Worm (Caenorhabditis elegans): ENCODE results near the gene F39G3.2.

Gene F39G3.2

ce11 chrV:4698675-4699074 is 39.0 kb upstream of the F39G3.2 start:
- no peak for TF ChIP-seq ceh-13 (GFP tag; optimal IDR thresholded peaks at IDR 0.05)
- TF ChIP-seq F13C5.2 (tag; optimal IDR thresholded peaks at IDR 0.05): no peak
- no peak for TF ChIP-seq tbx-37 (GFP tag; conservative IDR thresholded peaks at IDR 0.05)
- TF ChIP-seq hnd-1 (tag; optimal IDR thresholded peaks at IDR 0.05): no peak
- TF ChIP-seq tbx-11 (GFP tag; IDR thresholded peaks at IDR 0.05): no peak
- no peak for TF ChIP-seq scrt-1 (GFP tag; IDR thresholded peaks at IDR 0.05)
- no peak for TF ChIP-seq flt-1 (GFP tag; IDR thresholded peaks at IDR 0.05)
- TF ChIP-seq hmg-4 (GFP tag; optimal IDR thresholded peaks at IDR 0.05): no peak
- no peak for TF ChIP-seq ceh-36 (tag; optimal IDR thresholded peaks at IDR 0.05)
- no peak for TF ChIP-seq ama-1 (optimal IDR thresholded peaks at IDR 0.05)
- no peak for TF ChIP-seq sea-1 (GFP tag; conservative IDR thresholded peaks at IDR 0.05)
- no peak for TF ChIP-seq B0310.2 (tag; optimal IDR thresholded peaks at IDR 0.05)
- TF ChIP-seq pes-1 (GFP tag; IDR thresholded peaks at IDR 0.05): no peak
- TF ChIP-seq ets-7 (tag; optimal IDR thresholded peaks at IDR 0.05): no peak
- TF ChIP-seq hmbx-1 (tag; optimal IDR thresholded peaks at IDR 0.05): no peak
- no peak for TF ChIP-seq aly-1 (tag; optimal IDR thresholded peaks at IDR 0.05)
- no peak for TF ChIP-seq tra-4 (tag; optimal IDR thresholded peaks at IDR 0.05)

- TF ChIP-seq aly-1 (tag; optimal IDR thresholded peaks at IDR 0.05) (no peak), tra-4 (tag; optimal IDR thresholded peaks at IDR 0.05) (no peak), hmg-4 (GFP tag; optimal IDR thresholded peaks at IDR 0.05) (no peak), ets-7 (tag; optimal IDR thresholded peaks at IDR 0.05) (no peak), F13C5.2 (tag; optimal IDR thresholded peaks at IDR 0.05) (no peak)
These were observed 37.4 kb upstream of the F39G3.2 start, which contains the start of gene ZC266.1 for ce11 chrV:4700189-4700588. Gene ZC266.1 (minus strand): TSS chrV:4700289.

- TF ChIP-seq ceh-13 (GFP tag; optimal IDR thresholded peaks at IDR 0.05): no peak
- TF ChIP-seq flt-1 (GFP tag; IDR thresholded peaks at IDR 0.05): no peak
- TF ChIP-seq hmbx-1 (tag; optimal IDR thresholded peaks at IDR 0.05): no peak
- no peak for TF ChIP-seq sea-1 (GFP tag; conservative IDR thresholded peaks at IDR 0.05)
- TF ChIP-seq tbx-11 (GFP tag; IDR thresholded peaks at IDR 0.05): no peak
- TF ChIP-seq F13C5.2 (tag; optimal IDR thresholded peaks at IDR 0.05): no peak
- no peak for TF ChIP-seq pes-1 (GFP tag; IDR thresholded peaks at IDR 0.05)
- TF ChIP-seq scrt-1 (GFP tag; IDR thresholded peaks at IDR 0.05): no peak
- TF ChIP-seq hmg-4 (GFP tag; optimal IDR thresholded peaks at IDR 0.05): no peak
- TF ChIP-seq ama-1 (optimal IDR thresholded peaks at IDR 0.05): no peak
- no peak for TF ChIP-seq ets-7 (tag; optimal IDR thresholded peaks at IDR 0.05)
- TF ChIP-seq aly-1 (tag; optimal IDR thresholded peaks at IDR 0.05): no peak
- TF ChIP-seq tbx-37 (GFP tag; conservative IDR thresholded peaks at IDR 0.05): no peak
- TF ChIP-seq ceh-36 (tag; optimal IDR thresholded peaks at IDR 0.05): no peak
- TF ChIP-seq B0310.2 (tag; optimal IDR thresholded peaks at IDR 0.05): no peak
- no peak for TF ChIP-seq tra-4 (tag; optimal IDR thresholded peaks at IDR 0.05)
These were observed 30.0 kb upstream of the F39G3.2 start for ce11 chrV:4707646-4708045.

ce11 chrV:4710464-4710863 is 27.2 kb upstream of the F39G3.2 start, which contains the start of gene oac-24:
Gene oac-24 (plus strand): TSS chrV:4710764.
- TF ChIP-seq F13C5.2 (tag; optimal IDR thresholded peaks at IDR 0.05) (no peak), tra-4 (tag; optimal IDR thresholded peaks at IDR 0.05) (no peak), hmg-4 (GFP tag; optimal IDR thresholded peaks at IDR 0.05) (no peak), pes-1 (GFP tag; IDR thresholded peaks at IDR 0.05) (no peak), ama-1 (optimal IDR thresholded peaks at IDR 0.05) (no peak), tbx-37 (GFP tag; conservative IDR thresholded peaks at IDR 0.05) (no peak)

ce11 chrV:4719965-4720364 is 17.7 kb upstream of the F39G3.2 start, which contains the start of gene prx-6:
Gene prx-6 (minus strand): TSS chrV:4720093.
- TF ChIP-seq tbx-37 (GFP tag; conservative IDR thresholded peaks at IDR 0.05) (no peak), hnd-1 (tag; optimal IDR thresholded peaks at IDR 0.05) (no peak), flt-1 (GFP tag; IDR thresholded peaks at IDR 0.05) (no peak), ama-1 (optimal IDR thresholded peaks at IDR 0.05) (no peak), sea-1 (GFP tag; conservative IDR thresholded peaks at IDR 0.05) (no peak), tra-4 (tag; optimal IDR thresholded peaks at IDR 0.05) (no peak), ceh-13 (GFP tag; optimal IDR thresholded peaks at IDR 0.05) (no peak)

ce11 chrV:4720884-4721464 is 16.7 kb upstream of the F39G3.2 start:
- no peak for TF ChIP-seq ets-7 (tag; optimal IDR thresholded peaks at IDR 0.05)
- no peak for TF ChIP-seq tra-4 (tag; optimal IDR thresholded peaks at IDR 0.05)
- no peak for TF ChIP-seq tbx-11 (GFP tag; IDR thresholded peaks at IDR 0.05)
- TF ChIP-seq hnd-1 (tag; optimal IDR thresholded peaks at IDR 0.05): no peak
- no peak for TF ChIP-seq F13C5.2 (tag; optimal IDR thresholded peaks at IDR 0.05)
- TF ChIP-seq aly-1 (tag; optimal IDR thresholded peaks at IDR 0.05): no peak
- TF ChIP-seq flt-1 (GFP tag; IDR thresholded peaks at IDR 0.05): no peak
- TF ChIP-seq B0310.2 (tag; optimal IDR thresholded peaks at IDR 0.05): no peak
- no peak for TF ChIP-seq pes-1 (GFP tag; IDR thresholded peaks at IDR 0.05)
- TF ChIP-seq hmbx-1 (tag; optimal IDR thresholded peaks at IDR 0.05): no peak
- TF ChIP-seq hmg-4 (GFP tag; optimal IDR thresholded peaks at IDR 0.05): no peak
- TF ChIP-seq tbx-37 (GFP tag; conservative IDR thresholded peaks at IDR 0.05): no peak
- no peak for TF ChIP-seq ama-1 (optimal IDR thresholded peaks at IDR 0.05)

ce11 chrV:4722314-4722713 is 15.3 kb upstream of the F39G3.2 start, which contains the start of gene F39G3.5:
Gene F39G3.5 (plus strand): TSS chrV:4722614.
- TF ChIP-seq tbx-37 (GFP tag; conservative IDR thresholded peaks at IDR 0.05): no peak
- no peak for TF ChIP-seq aly-1 (tag; optimal IDR thresholded peaks at IDR 0.05)
- TF ChIP-seq ama-1 (optimal IDR thresholded peaks at IDR 0.05): no peak
- TF ChIP-seq sea-1 (GFP tag; conservative IDR thresholded peaks at IDR 0.05): no peak
- no peak for TF ChIP-seq F13C5.2 (tag; optimal IDR thresholded peaks at IDR 0.05)
- no peak for TF ChIP-seq hmbx-1 (tag; optimal IDR thresholded peaks at IDR 0.05)
- no peak for TF ChIP-seq ceh-13 (GFP tag; optimal IDR thresholded peaks at IDR 0.05)
- no peak for TF ChIP-seq flt-1 (GFP tag; IDR thresholded peaks at IDR 0.05)
- TF ChIP-seq ets-7 (tag; optimal IDR thresholded peaks at IDR 0.05): no peak
- TF ChIP-seq hnd-1 (tag; optimal IDR thresholded peaks at IDR 0.05): no peak
- no peak for TF ChIP-seq tra-4 (tag; optimal IDR thresholded peaks at IDR 0.05)
- no peak for TF ChIP-seq B0310.2 (tag; optimal IDR thresholded peaks at IDR 0.05)
- TF ChIP-seq hmg-4 (GFP tag; optimal IDR thresholded peaks at IDR 0.05): no peak
- TF ChIP-seq tbx-11 (GFP tag; IDR thresholded peaks at IDR 0.05): no peak
- no peak for TF ChIP-seq scrt-1 (GFP tag; IDR thresholded peaks at IDR 0.05)
- no peak for TF ChIP-seq ceh-36 (tag; optimal IDR thresholded peaks at IDR 0.05)
- TF ChIP-seq pes-1 (GFP tag; IDR thresholded peaks at IDR 0.05): no peak
